Fruit fly (Drosophila melanogaster) whole organism, embryonic: ENCODE data around the gene 7B2.

Experiments
- Abd-B ChIP-seq: fragments of 200-800 bp; sonication (Bioruptor generic); optimal IDR thresholded peaks from 2 replicates; lab custom pipeline; 2018; ENCODE audit warnings: missing biosample characterization, mild to moderate bottlenecking, missing genetic modification characterization, moderate library complexity
- Atf6 ChIP-seq: fragments of 200-800 bp; sonication (Bioruptor generic); IDR thresholded peaks from 2 replicates; pipeline ENCODE4 v1.3.6; 2022; ENCODE audit warnings: missing biosample characterization, missing genetic modification characterization
- B-H2 ChIP-seq: fragments of 200-800 bp; sonication (Bioruptor generic); optimal IDR thresholded peaks from 2 replicates; lab custom pipeline; 2018; ENCODE audit warnings: missing biosample characterization, mild to moderate bottlenecking, missing genetic modification characterization
- CG12659 ChIP-seq: fragments of 200-800 bp; sonication (Bioruptor generic); optimal IDR thresholded peaks from 3 replicates; lab custom pipeline; 2017; ENCODE audit warnings: mild to moderate bottlenecking, missing biosample characterization, missing genetic modification reagents, missing genetic modification characterization
- CG13624 ChIP-seq: fragments of 200-800 bp; sonication (Bioruptor generic); optimal IDR thresholded peaks from 2 replicates; lab custom pipeline; 2016; ENCODE audit warnings: missing biosample characterization, missing genetic modification characterization
- CG13775 ChIP-seq: fragments of 200-800 bp; sonication (Bioruptor generic); optimal IDR thresholded peaks from 3 replicates; lab custom pipeline; 2017; ENCODE audit warnings: missing biosample characterization, mild to moderate bottlenecking, missing genetic modification characterization
- CG15514 ChIP-seq: fragments of 200-800 bp; sonication (Bioruptor generic); optimal IDR thresholded peaks from 3 replicates; lab custom pipeline; 2017; ENCODE audit warnings: missing biosample characterization, missing genetic modification characterization, mild to moderate bottlenecking, moderate library complexity, missing genetic modification reagents
- CG15601 ChIP-seq: fragments of 200-800 bp; sonication (Bioruptor generic); optimal IDR thresholded peaks from 3 replicates; lab custom pipeline; 2019; ENCODE audit warnings: missing biosample characterization, mild to moderate bottlenecking, missing genetic modification characterization, moderate library complexity
- CG1602 ChIP-seq: fragments of 200-800 bp; sonication (Bioruptor generic); optimal IDR thresholded peaks from 3 replicates; lab custom pipeline; 2016; ENCODE audit warnings: missing biosample characterization, missing genetic modification characterization
- CG17361 ChIP-seq: fragments of 200-800 bp; sonication (Bioruptor generic); IDR thresholded peaks from 3 replicates; pipeline ENCODE4 v1.3.6; 2022; ENCODE audit warnings: missing biosample characterization, missing genetic modification characterization
- CG17385 ChIP-seq: fragments of 200-800 bp; sonication (Bioruptor generic); optimal IDR thresholded peaks from 3 replicates; lab custom pipeline; 2018; ENCODE audit warnings: missing biosample characterization, mild to moderate bottlenecking, missing genetic modification characterization
- CG2116 ChIP-seq: fragments of 200-800 bp; sonication (Bioruptor generic); optimal IDR thresholded peaks from 3 replicates; lab custom pipeline; 2018; ENCODE audit warnings: missing biosample characterization, mild to moderate bottlenecking, missing genetic modification characterization
- CG30020 ChIP-seq: fragments of 200-800 bp; optimal IDR thresholded peaks from 2 replicates; lab custom pipeline; 2019; ENCODE audit warnings: missing biosample characterization, mild to moderate bottlenecking, missing genetic modification characterization, moderate library complexity
- CG33213 ChIP-seq: fragments of 200-800 bp; sonication (Bioruptor generic); optimal IDR thresholded peaks from 3 replicates; lab custom pipeline; 2016; ENCODE audit warnings: missing biosample characterization, missing genetic modification characterization
- CG34224 ChIP-seq: fragments of 200-800 bp; sonication (Bioruptor generic); IDR thresholded peaks from 3 replicates; pipeline ENCODE4 v1.3.6; 2022; ENCODE audit warnings: missing biosample characterization, missing genetic modification characterization; ENCODE audit not compliant: partially characterized antibody
- CG5245 ChIP-seq: fragments of 200-800 bp; sonication (Bioruptor generic); optimal IDR thresholded peaks from 3 replicates; lab custom pipeline; 2016; ENCODE audit warnings: missing biosample characterization, missing genetic modification characterization
- CG6272 ChIP-seq: fragments of 200-800 bp; sonication (Bioruptor generic); IDR thresholded peaks from 2 replicates; pipeline ENCODE4 v1.3.6; 2022; ENCODE audit warnings: missing biosample characterization, missing genetic modification characterization
- CG7271 ChIP-seq: fragments of 200-800 bp; sonication (Bioruptor generic); optimal IDR thresholded peaks from 2 replicates; lab custom pipeline; 2018; ENCODE audit warnings: missing biosample characterization, mild to moderate bottlenecking, missing genetic modification characterization, moderate library complexity
- CG9797 ChIP-seq: fragments of 200-800 bp; sonication (Bioruptor generic); optimal IDR thresholded peaks from 3 replicates; lab custom pipeline; 2018; ENCODE audit warnings: missing biosample characterization, mild to moderate bottlenecking, missing genetic modification characterization
- CG9932 ChIP-seq: fragments of 200-800 bp; sonication (Bioruptor generic); IDR thresholded peaks from 2 replicates; pipeline ENCODE4 v1.3.6; 2022; ENCODE audit warnings: missing biosample characterization, missing genetic modification characterization
- D19A ChIP-seq: fragments of 200-800 bp; optimal IDR thresholded peaks from 3 replicates; lab custom pipeline; 2019; ENCODE audit warnings: missing biosample characterization, mild to moderate bottlenecking, missing genetic modification characterization, moderate library complexity
- Deaf1 ChIP-seq: fragments of 200-800 bp; optimal IDR thresholded peaks from 3 replicates; lab custom pipeline; 2019; ENCODE audit warnings: missing biosample characterization, mild to moderate bottlenecking, missing genetic modification characterization, moderate library complexity
- Dip3 ChIP-seq: fragments of 200-800 bp; sonication (Bioruptor generic); optimal IDR thresholded peaks from 3 replicates; lab custom pipeline; 2016; ENCODE audit warnings: missing biosample characterization, missing genetic modification characterization
- Dref ChIP-seq: fragments of 200-800 bp; sonication (Bioruptor generic); IDR thresholded peaks from 2 replicates; pipeline ENCODE4 v1.3.6; 2022; ENCODE audit warnings: missing biosample characterization, missing genetic modification characterization
- GATAe ChIP-seq: fragments of 200-800 bp; sonication (Bioruptor generic); conservative IDR thresholded peaks from 2 replicates; pipeline ENCODE4 v1.3.6; 2022; ENCODE audit warnings: missing biosample characterization, missing genetic modification characterization
- Hmr ChIP-seq: fragments of 200-800 bp; sonication (Bioruptor generic); optimal IDR thresholded peaks from 3 replicates; lab custom pipeline; 2017; ENCODE audit warnings: mild to moderate bottlenecking, missing biosample characterization, missing genetic modification reagents, missing genetic modification characterization
- Hr3 ChIP-seq: fragments of 200-800 bp; sonication (Bioruptor generic); optimal IDR thresholded peaks from 3 replicates; lab custom pipeline; 2016; ENCODE audit warnings: missing biosample characterization, missing genetic modification characterization
- Mes4 ChIP-seq: fragments of 200-800 bp; sonication (Bioruptor generic); optimal IDR thresholded peaks from 2 replicates; lab custom pipeline; 2016; ENCODE audit warnings: missing biosample characterization, missing genetic modification characterization
- Nf-YB ChIP-seq: fragments of 200-800 bp; sonication (Bioruptor generic); optimal IDR thresholded peaks from 3 replicates; lab custom pipeline; 2019; ENCODE audit warnings: missing biosample characterization, mild to moderate bottlenecking, missing genetic modification characterization, moderate library complexity
- Side ChIP-seq: fragments of 200-800 bp; sonication (Bioruptor generic); optimal IDR thresholded peaks from 2 replicates; lab custom pipeline; 2016; ENCODE audit warnings: missing biosample characterization, missing genetic modification characterization
- Sin3A ChIP-seq: fragments of >200 bp; optimal IDR thresholded peaks from 2 replicates; lab custom pipeline; 2018
- Sox102F ChIP-seq: fragments of 200-800 bp; sonication (Bioruptor generic); optimal IDR thresholded peaks from 2 replicates; lab custom pipeline; 2018; ENCODE audit warnings: missing biosample characterization, mild to moderate bottlenecking, missing genetic modification characterization, moderate library complexity
- Xrp1 ChIP-seq: fragments of 200-800 bp; sonication (Bioruptor generic); IDR thresholded peaks from 2 replicates; pipeline ENCODE4 v1.3.6; 2022; ENCODE audit warnings: missing biosample characterization, missing genetic modification characterization
- bowl ChIP-seq: fragments of 200-800 bp; sonication (Bioruptor generic); IDR thresholded peaks from 2 replicates; pipeline ENCODE4 v1.3.6; 2022; ENCODE audit warnings: missing biosample characterization, missing genetic modification characterization
- br ChIP-seq: fragments of >200 bp; optimal IDR thresholded peaks from 2 replicates; lab custom pipeline; 2017
- ci ChIP-seq: fragments of 200-800 bp; sonication (Bioruptor generic); IDR thresholded peaks from 3 replicates; pipeline ENCODE4 v1.3.6; 2022; ENCODE audit warnings: missing biosample characterization, missing genetic modification characterization
- crp ChIP-seq, 2 experiments: fragments of 200-800 bp; sonication (Bioruptor generic); optimal IDR thresholded peaks; 2 replicates in 1 of 2; 3 replicates in 1 of 2; lab custom pipeline; 2017; ENCODE audit warnings: missing biosample characterization in 2 of 2, missing genetic modification characterization in 2 of 2, mild to moderate bottlenecking in 1 of 2, moderate library complexity in 1 of 2
- dimm ChIP-seq: fragments of 200-800 bp; sonication (Bioruptor generic); IDR thresholded peaks from 2 replicates; pipeline ENCODE4 v1.3.6; 2022; ENCODE audit warnings: missing biosample characterization, missing genetic modification characterization
- dpn ChIP-seq, 2 experiments: fragments of 200-800 bp; sonication (Bioruptor generic); optimal IDR thresholded peaks; 3 replicates each; lab custom pipeline; 2016; ENCODE audit warnings: missing biosample characterization in 2 of 2, missing genetic modification characterization in 2 of 2
- eve ChIP-seq, 2 experiments: fragments of >200 bp; optimal IDR thresholded peaks; 2 replicates each; lab custom pipeline; 2017; ENCODE audit warnings: missing biosample characterization in 2 of 2, missing genetic modification characterization in 2 of 2
- grau ChIP-seq: fragments of 200-800 bp; optimal IDR thresholded peaks from 3 replicates; lab custom pipeline; 2019; ENCODE audit warnings: missing biosample characterization, mild to moderate bottlenecking, missing genetic modification characterization, moderate library complexity
- hbn ChIP-seq: fragments of 200-800 bp; sonication (Bioruptor generic); IDR thresholded peaks from 2 replicates; pipeline ENCODE4 v1.3.6; 2022; ENCODE audit warnings: missing biosample characterization, missing genetic modification characterization; ENCODE audit not compliant: partially characterized antibody
- lov ChIP-seq, 2 experiments: fragments of 200-800 bp in 1 of 2; fragments of >200 bp in 1 of 2; sonication (Bioruptor generic) in 1 of 2; IDR thresholded peaks in 1 of 2; optimal IDR thresholded peaks in 1 of 2; 2 replicates in 1 of 2; 3 replicates in 1 of 2; pipeline versions ENCODE4 v1.3.6 to Lab custom; 2017 to 2022; ENCODE audit warnings: missing biosample characterization in 1 of 2, missing genetic modification characterization in 1 of 2
- mirr ChIP-seq: fragments of 200-800 bp; sonication (Bioruptor generic); optimal IDR thresholded peaks from 3 replicates; lab custom pipeline; 2018; ENCODE audit warnings: missing biosample characterization, mild to moderate bottlenecking, missing genetic modification characterization
- nom ChIP-seq: fragments of 200-800 bp; sonication (Bioruptor generic); optimal IDR thresholded peaks from 2 replicates; lab custom pipeline; 2017; ENCODE audit warnings: missing biosample characterization, missing genetic modification characterization, mild to moderate bottlenecking, moderate library complexity, missing genetic modification reagents
- repo ChIP-seq: fragments of 200-800 bp; sonication (Bioruptor generic); optimal IDR thresholded peaks from 2 replicates; lab custom pipeline; 2016; ENCODE audit warnings: missing biosample characterization, missing genetic modification characterization
- sd ChIP-seq: fragments of 200-800 bp; sonication (Bioruptor generic); optimal IDR thresholded peaks from 3 replicates; lab custom pipeline; 2018; ENCODE audit warnings: missing biosample characterization, mild to moderate bottlenecking, missing genetic modification characterization, moderate library complexity
- sens ChIP-seq: fragments of 200-800 bp; sonication (Bioruptor generic); peaks from one replicate; lab custom pipeline; 2016; ENCODE audit warnings: missing biosample characterization, missing genetic modification characterization
- so ChIP-seq: fragments of 200-800 bp; sonication (Bioruptor generic); IDR thresholded peaks from 3 replicates; pipeline ENCODE4 v1.3.6; 2022; ENCODE audit warnings: missing biosample characterization, missing genetic modification characterization
- zen2 ChIP-seq: fragments of 200-800 bp; sonication (Bioruptor generic); IDR thresholded peaks from 3 replicates; pipeline ENCODE4 v1.3.6; 2022; ENCODE audit warnings: missing biosample characterization, missing genetic modification characterization; ENCODE audit not compliant: partially characterized antibody

Gene 7B2

dm6 chr3R:5393742-5394391 lies 17.3 kb downstream of the 7B2 start, which contains the start of gene CG1172 (continued):
- TF ChIP-seq Sox102F (GFP tag; lab: Kevin White, UChicago): no peak
- peak; percentile 76 for TF ChIP-seq CG12659
- no peak for TF ChIP-seq GATAe (GFP tag; lab: Robert Waterston, UW)
- TF ChIP-seq Atf6 (GFP tag; lab: Robert Waterston, UW): no peak
- no peak for TF ChIP-seq CG9932 (GFP tag; lab: Robert Waterston, UW)
- TF ChIP-seq CG30020: peak; percentile 53
- no peak for TF ChIP-seq D19A (tag; lab: Kevin White, UChicago)
- peak; percentile 85 for TF ChIP-seq CG9797 (GFP tag; lab: Kevin White, UChicago)
- TF ChIP-seq mirr (GFP tag; lab: Kevin White, UChicago): peak; percentile 7
- TF ChIP-seq Sin3A (lab: Kevin White, UChicago): peak; percentile 12
- peak; percentile 27 for TF ChIP-seq CG13624
- no peak for TF ChIP-seq eve (GFP tag; optimal IDR thresholded peaks at IDR 0.05; lab: Kevin White, UChicago)
- TF ChIP-seq lov (optimal IDR thresholded peaks at IDR 0.05; lab: Kevin White, UChicago): no peak
- no peak for TF ChIP-seq lov (GFP tag; IDR thresholded peaks at IDR 0.05; lab: Robert Waterston, UW)
- TF ChIP-seq CG5245: no peak
- peak; percentile 79 for TF ChIP-seq hbn (GFP tag; lab: Robert Waterston, UW)
- TF ChIP-seq Abd-B: peak; percentile 40
- TF ChIP-seq Dref: peak; percentile 75
- peak; percentile 60 for TF ChIP-seq CG33213 (GFP tag; lab: Kevin White, UChicago)
- peak; percentile 68 for TF ChIP-seq sd (tag; lab: Kevin White, UChicago)
- TF ChIP-seq Dip3 (GFP tag; lab: Kevin White, UChicago): no peak
- TF ChIP-seq CG2116 (GFP tag; lab: Kevin White, UChicago): peak; percentile 73
- TF ChIP-seq CG15601 (tag; lab: Kevin White, UChicago): peak; percentile 41
- TF ChIP-seq CG6272: no peak
- TF ChIP-seq Hmr (GFP tag; lab: Kevin White, UChicago): peak; percentile 72
- no peak for TF ChIP-seq Nf-YB
- no peak for TF ChIP-seq Deaf1 (tag; lab: Kevin White, UChicago)
- TF ChIP-seq B-H2 (GFP tag; lab: Kevin White, UChicago): peak; percentile 29
- TF ChIP-seq Hr3 (GFP tag; lab: Kevin White, UChicago): peak; percentile 43
- TF ChIP-seq ci (GFP tag; lab: Robert Waterston, UW): peak; percentile 54; the same call in 2 of the 3 replicates
- peak; percentile 46 for TF ChIP-seq CG7271 (tag; lab: Kevin White, UChicago)
- no peak for TF ChIP-seq grau (tag; lab: Kevin White, UChicago)
- TF ChIP-seq CG17361 (GFP tag; lab: Robert Waterston, UW): no peak
- no peak for TF ChIP-seq Mes4 (GFP tag; lab: Kevin White, UChicago)
- TF ChIP-seq dpn (GFP tag; optimal IDR thresholded peaks at IDR 0.05; lab: Kevin White, UChicago): peak in 1 of 2 experiments; percentile 3
- no peak for TF ChIP-seq bowl (GFP tag; lab: Robert Waterston, UW)
- TF ChIP-seq CG15514 (GFP tag; lab: Kevin White, UChicago): peak; percentile 75
- no peak for TF ChIP-seq CG1602
- TF ChIP-seq so (GFP tag; lab: Robert Waterston, UW): no peak
- peak; percentile 60; the same call in 2 of the 3 replicates for TF ChIP-seq zen2 (GFP tag; lab: Robert Waterston, UW)
- no peak for TF ChIP-seq CG13775 (GFP tag; lab: Kevin White, UChicago)
- TF ChIP-seq Xrp1 (GFP tag; lab: Robert Waterston, UW): no peak
- peak; percentile 28 for TF ChIP-seq sens
- no peak for TF ChIP-seq dimm (GFP tag; lab: Robert Waterston, UW)
- TF ChIP-seq CG34224: peak; percentile 76
- TF ChIP-seq nom (GFP tag; lab: Kevin White, UChicago): no peak
- peak in 1 of 2 experiments; percentile 21 for TF ChIP-seq crp (GFP tag; optimal IDR thresholded peaks at IDR 0.05; lab: Kevin White, UChicago)
- TF ChIP-seq repo (GFP tag; lab: Kevin White, UChicago): no peak
- TF ChIP-seq br (lab: Kevin White, UChicago): no peak
- no peak for TF ChIP-seq Side (GFP tag; lab: Kevin White, UChicago)
- no peak for TF ChIP-seq CG17385
